Worm (Caenorhabditis elegans) whole organism, young adult: Measurements from ENCODE around the gene F58A6.2.

Experiments used
- B0261.1 ChIP-seq: sonication (generic microtip); optimal IDR thresholded peaks from 2 replicates; lab custom pipeline; 2016; ENCODE audit warnings: mild to moderate bottlenecking, missing genetic modification characterization, moderate library complexity, missing compliant biosample characterization
- D2030.7 ChIP-seq: fragments of 200-800 bp; sonication (Bioruptor generic); IDR thresholded peaks from 2 replicates; pipeline ENCODE4 v1.3.6; 2022; ENCODE audit warnings: missing genetic modification reagents, missing genetic modification characterization, missing compliant biosample characterization
- F10E7.11 ChIP-seq: sonication (generic microtip); optimal IDR thresholded peaks from 2 replicates; lab custom pipeline; 2017; ENCODE audit warnings: mild to moderate bottlenecking, missing genetic modification characterization, moderate library complexity, missing compliant biosample characterization
- F39B2.1 ChIP-seq: fragments of 200-800 bp; sonication (Bioruptor generic); IDR thresholded peaks from 2 replicates; pipeline ENCODE4 v1.3.6; 2022; ENCODE audit warnings: missing genetic modification reagents, missing genetic modification characterization, missing compliant biosample characterization
- F55B11.4 ChIP-seq: sonication (generic microtip); optimal IDR thresholded peaks from 2 replicates; lab custom pipeline; 2016; ENCODE audit warnings: missing compliant biosample characterization, missing genetic modification characterization, borderline replicate concordance; ENCODE audit not compliant: insufficient read depth
- T26A5.8 ChIP-seq: sonication (generic microtip); optimal IDR thresholded peaks from 2 replicates; lab custom pipeline; 2016; ENCODE audit warnings: missing genetic modification characterization, missing compliant biosample characterization
- Y56A3A.18 ChIP-seq: fragments of 200-800 bp; sonication (Bioruptor generic); IDR thresholded peaks from 2 replicates; pipeline ENCODE4 v1.3.6; 2022; ENCODE audit warnings: missing genetic modification reagents, missing genetic modification characterization, missing compliant biosample characterization
- Y95B8A.8 ChIP-seq: fragments of 200-800 bp; sonication (Bioruptor generic); IDR thresholded peaks from 2 replicates; pipeline ENCODE4 v1.3.6; 2022; ENCODE audit warnings: missing genetic modification reagents, missing genetic modification characterization, missing compliant biosample characterization
- attf-6 ChIP-seq: fragments of 200-800 bp; sonication (Bioruptor generic); IDR thresholded peaks from 2 replicates; pipeline ENCODE4 v1.3.6; 2022; ENCODE audit warnings: missing genetic modification reagents, missing genetic modification characterization, missing compliant biosample characterization
- ceh-27 ChIP-seq: fragments of 200-800 bp; sonication (Bioruptor generic); optimal IDR thresholded peaks from 2 replicates; lab custom pipeline; 2018; ENCODE audit warnings: mild to moderate bottlenecking, missing genetic modification characterization, moderate library complexity, missing compliant biosample characterization
- ceh-58 ChIP-seq: fragments of 200-800 bp; sonication (Bioruptor generic); IDR thresholded peaks from 2 replicates; pipeline ENCODE4 v1.3.6; 2022; ENCODE audit warnings: missing genetic modification characterization, missing compliant biosample characterization
- dox-1 ChIP-seq: fragments of 200-800 bp; sonication (Bioruptor generic); IDR thresholded peaks from 2 replicates; pipeline ENCODE4 v1.3.6; 2022; ENCODE audit warnings: missing genetic modification reagents, missing genetic modification characterization, missing compliant biosample characterization
- dpff-1 ChIP-seq: sonication (generic microtip); optimal IDR thresholded peaks from 2 replicates; lab custom pipeline; 2017; ENCODE audit warnings: mild to moderate bottlenecking, missing genetic modification characterization, missing compliant biosample characterization
- efl-1 ChIP-seq: fragments of 150-350 bp; optimal IDR thresholded peaks from 2 replicates; lab custom pipeline; 2014; ENCODE audit warnings: missing biosample characterization, missing genetic modification reagents, missing genetic modification characterization
- gei-17 ChIP-seq: fragments of 200-800 bp; sonication (Bioruptor generic); optimal IDR thresholded peaks from 2 replicates; lab custom pipeline; 2018; ENCODE audit warnings: mild to moderate bottlenecking, missing genetic modification characterization, missing compliant biosample characterization
- hlh-12 ChIP-seq: sonication (generic microtip); optimal IDR thresholded peaks from 2 replicates; lab custom pipeline; 2016; ENCODE audit warnings: missing genetic modification characterization, missing compliant biosample characterization
- hmg-1.2 ChIP-seq: fragments of 200-800 bp; sonication (Bioruptor generic); IDR thresholded peaks from 2 replicates; pipeline ENCODE4 v1.3.6; 2022; ENCODE audit warnings: missing genetic modification reagents, missing genetic modification characterization, missing compliant biosample characterization
- hsf-1 ChIP-seq: fragments of 200-800 bp; sonication (Bioruptor generic); IDR thresholded peaks from 2 replicates; pipeline ENCODE4 v1.3.6; 2022; ENCODE audit warnings: missing genetic modification reagents, missing genetic modification characterization, missing compliant biosample characterization
- lin-26 ChIP-seq: fragments of 200-800 bp; sonication (Bioruptor generic); IDR thresholded peaks from 2 replicates; pipeline ENCODE4 v1.3.6; 2022; ENCODE audit warnings: missing genetic modification reagents, missing genetic modification characterization, missing compliant biosample characterization
- lin-35 ChIP-seq, 3 experiments: fragments of 150-350 bp in 2 of 3; sonication (generic microtip) in 1 of 3; optimal IDR thresholded peaks; 2 replicates each; lab custom pipeline; 2014 to 2018; ENCODE audit warnings: missing biosample characterization in 3 of 3, missing genetic modification characterization in 3 of 3, missing genetic modification reagents in 3 of 3
- lin-54 ChIP-seq: fragments of 200-800 bp; sonication (Bioruptor generic); optimal IDR thresholded peaks from 2 replicates; lab custom pipeline; 2018; ENCODE audit warnings: mild to moderate bottlenecking, missing genetic modification characterization, missing compliant biosample characterization
- madf-8 ChIP-seq: fragments of 200-800 bp; sonication (Bioruptor generic); conservative IDR thresholded peaks from 2 replicates; pipeline ENCODE4 v1.3.6; 2022; ENCODE audit warnings: missing genetic modification reagents, missing genetic modification characterization, missing compliant biosample characterization
- mel-28 ChIP-seq: sonication (generic microtip); optimal IDR thresholded peaks from 2 replicates; lab custom pipeline; 2016; ENCODE audit warnings: borderline replicate concordance, mild to moderate bottlenecking, missing genetic modification characterization, missing compliant biosample characterization
- nhr-80 ChIP-seq: sonication (generic microtip); optimal IDR thresholded peaks from 2 replicates; lab custom pipeline; 2016; ENCODE audit warnings: missing genetic modification characterization, missing compliant biosample characterization
- nhr-90 ChIP-seq: sonication (generic microtip); optimal IDR thresholded peaks from 2 replicates; lab custom pipeline; 2016; ENCODE audit warnings: missing genotype, mild to moderate bottlenecking, missing genetic modification characterization, missing compliant biosample characterization
- rec-8 ChIP-seq, 2 experiments: sonication (generic microtip); optimal IDR thresholded peaks; 2 replicates each; lab custom pipeline; 2016; ENCODE audit warnings: mild to moderate bottlenecking in 2 of 2, missing genetic modification characterization in 2 of 2, missing genetic modification reagents in 2 of 2, missing genotype in 2 of 2, missing biosample characterization in 1 of 2, missing compliant biosample characterization in 1 of 2, moderate library complexity in 1 of 2
- sea-2 ChIP-seq: fragments of 200-800 bp; sonication (Bioruptor generic); IDR thresholded peaks from 2 replicates; pipeline ENCODE4 v1.3.6; 2022; ENCODE audit warnings: missing genetic modification characterization, missing compliant biosample characterization
- snpc-1.1 ChIP-seq: sonication (generic microtip); optimal IDR thresholded peaks from 2 replicates; lab custom pipeline; 2017; ENCODE audit warnings: missing genetic modification characterization, mild to moderate bottlenecking, missing compliant biosample characterization, antibody characterized with exemption, moderate library complexity, missing genotype, missing genetic modification reagents; ENCODE audit not compliant: insufficient read depth
- snpc-1.3 ChIP-seq: sonication (generic microtip); optimal IDR thresholded peaks from 2 replicates; lab custom pipeline; 2017; ENCODE audit warnings: missing genetic modification characterization, mild to moderate bottlenecking, missing compliant biosample characterization, antibody characterized with exemption, moderate library complexity, missing genotype, missing genetic modification reagents; ENCODE audit not compliant: insufficient read depth
- tlf-1 ChIP-seq: fragments of 200-800 bp; sonication (Bioruptor generic); optimal IDR thresholded peaks from 2 replicates; lab custom pipeline; 2018; ENCODE audit warnings: mild to moderate bottlenecking, missing genetic modification characterization, missing compliant biosample characterization
- unc-130 ChIP-seq: sonication (generic microtip); optimal IDR thresholded peaks from 2 replicates; lab custom pipeline; 2016; ENCODE audit warnings: missing genetic modification reagents, missing genetic modification characterization, missing compliant biosample characterization
- ztf-3 ChIP-seq: fragments of 200-800 bp; sonication (Bioruptor generic); optimal IDR thresholded peaks from 2 replicates; lab custom pipeline; 2018; ENCODE audit warnings: mild to moderate bottlenecking, missing genetic modification characterization, missing compliant biosample characterization

Gene F58A6.2

ce11 chrII:5131800-5132199 is 4.7 kb upstream of the F58A6.2 start:
- TF ChIP-seq B0261.1 (tag; lab: Kevin White, UChicago) (no peak), snpc-1.1 (tag; lab: Kevin White, UChicago) (no peak), ztf-3 (no peak), lin-35 (GFP tag; optimal IDR thresholded peaks at IDR 0.05; lab: Kevin White, UChicago) (no peak)

ce11 chrII:5141945-5142514 is 5.5 kb downstream of the F58A6.2 start, which contains the start of gene nas-29:
nas-29 (minus strand) TSS chrII:5142036.
- TF ChIP-seq nhr-80 (tag; lab: Kevin White, UChicago) (peak; percentile 79), hmg-1.2 (GFP tag; lab: Robert Waterston, UW) (no peak), dox-1 (0 out of 2 replicates have a peak, but pooled peaks have one; percentile 29)

ce11 chrII:5142619-5143018 is 6.1 kb downstream of the F58A6.2 start, which contains the start of gene F58A6.1:
F58A6.1 (plus strand) TSS chrII:5142919.
- TF ChIP-seq lin-54 (GFP tag; lab: Kevin White, UChicago), result no peak
- no peak for TF ChIP-seq hlh-12 (tag; lab: Kevin White, UChicago)
- no peak for TF ChIP-seq attf-6 (GFP tag; lab: Robert Waterston, UW)
- TF ChIP-seq T26A5.8 (tag; lab: Kevin White, UChicago), result no peak
- no peak for TF ChIP-seq tlf-1 (GFP tag; lab: Kevin White, UChicago)
- no peak for TF ChIP-seq gei-17 (GFP tag; lab: Kevin White, UChicago)
- no peak for TF ChIP-seq mel-28 (tag; lab: Kevin White, UChicago)
- no peak for TF ChIP-seq hsf-1 (GFP tag; lab: Robert Waterston, UW)
- no peak for TF ChIP-seq madf-8 (GFP tag; lab: Robert Waterston, UW)
- TF ChIP-seq sea-2 (GFP tag; lab: Robert Waterston, UW), result no peak

ce11 chrII:5148349-5148748 is 11.8 kb downstream of the F58A6.2 start, which contains the start of gene F58A6.5:
F58A6.5 (minus strand) TSS chrII:5148449.
- no peak for TF ChIP-seq dox-1

ce11 chrII:5150829-5151228 is 14.3 kb downstream of the F58A6.2 start, which contains the start of gene srb-16:
srb-16 (minus strand) TSS chrII:5150929.
- TF ChIP-seq lin-26, result no peak
- TF ChIP-seq ceh-27 (GFP tag; lab: Kevin White, UChicago), result no peak
- TF ChIP-seq ceh-58 (GFP tag; lab: Robert Waterston, UW), result no peak
- no peak for TF ChIP-seq nhr-90 (tag; lab: Kevin White, UChicago)
- no peak for TF ChIP-seq F55B11.4 (tag; lab: Kevin White, UChicago)
- no peak for TF ChIP-seq nhr-80 (tag; lab: Kevin White, UChicago)
- no peak for TF ChIP-seq Y56A3A.18
- TF ChIP-seq unc-130 (GFP tag; lab: Kevin White, UChicago), result no peak
- TF ChIP-seq F39B2.1 (GFP tag; lab: Robert Waterston, UW), result no peak
- TF ChIP-seq efl-1 (GFP tag; lab: Kevin White, UChicago), result no peak
- no peak for TF ChIP-seq snpc-1.3
- no peak for TF ChIP-seq rec-8 (tag; optimal IDR thresholded peaks at IDR 0.05; lab: Kevin White, UChicago)
- no peak for TF ChIP-seq Y95B8A.8 (GFP tag; lab: Robert Waterston, UW)
- TF ChIP-seq ztf-3, result no peak
- TF ChIP-seq dpff-1 (tag; lab: Kevin White, UChicago), result no peak
- TF ChIP-seq F10E7.11, result no peak
- no peak for TF ChIP-seq D2030.7 (GFP tag; lab: Robert Waterston, UW)
- TF ChIP-seq, all 124 proteins: peak for 0
